Worm (Caenorhabditis elegans): Measurements from ENCODE around the gene pdk-1.

The pdk-1 gene

ce11 chrX:1319708-1320107 lies 1.4 kb upstream of the pdk-1 start (continued):
- no peak for TF ChIP-seq nhr-76 (tag; optimal IDR thresholded peaks at IDR 0.05)
- no peak for TF ChIP-seq attf-4 (tag; optimal IDR thresholded peaks at IDR 0.05)
- TF ChIP-seq dpl-1 (GFP tag; optimal IDR thresholded peaks at IDR 0.05): no peak
- TF ChIP-seq mes-2 (tag; optimal IDR thresholded peaks at IDR 0.05; ENCODE audit: poor library complexity, severe bottlenecking): peak; percentile 78
- no peak for TF ChIP-seq snpc-1.2 (GFP tag; IDR thresholded peaks at IDR 0.05)
- TF ChIP-seq snpc-4 (tag; optimal IDR thresholded peaks at IDR 0.05): no peak
- TF ChIP-seq T20F7.1 (GFP tag; optimal IDR thresholded peaks at IDR 0.05): no peak
- no peak for TF ChIP-seq egl-27 (tag; optimal IDR thresholded peaks at IDR 0.05)
- no peak for TF ChIP-seq jun-1 (tag; optimal IDR thresholded peaks at IDR 0.05)
- TF ChIP-seq nhr-25 (tag; optimal IDR thresholded peaks at IDR 0.05; ENCODE audit: borderline replicate concordance, insufficient read depth): no peak
- TF ChIP-seq lin-15B (tag; optimal IDR thresholded peaks at IDR 0.05): no peak
- TF ChIP-seq pha-4 (GFP tag; IDR thresholded peaks at IDR 0.05): peak; percentile 62
- TF ChIP-seq pha-4 (tag; optimal IDR thresholded peaks at IDR 0.05): no peak
- TF ChIP-seq saeg-2 (GFP tag; IDR thresholded peaks at IDR 0.05): 0 out of 2 replicates have a peak, but pooled peaks have one; percentile 57
- peak; percentile 26 for TF ChIP-seq spr-1 (tag; optimal IDR thresholded peaks at IDR 0.05)
- no peak for TF ChIP-seq zip-2 (tag; optimal IDR thresholded peaks at IDR 0.05)
- no peak for TF ChIP-seq F26F4.8 (GFP tag; conservative IDR thresholded peaks at IDR 0.05)
- no peak for TF ChIP-seq nhr-10 (tag; optimal IDR thresholded peaks at IDR 0.05)
- 0 out of 2 replicates have a peak, but pooled peaks have one; percentile 35 for TF ChIP-seq vab-7 (GFP tag; IDR thresholded peaks at IDR 0.05)
- TF ChIP-seq arid-1 (GFP tag; conservative IDR thresholded peaks at IDR 0.05): no peak
- TF ChIP-seq lin-1 (GFP tag; IDR thresholded peaks at IDR 0.05): no peak
- TF ChIP-seq dmd-6 (GFP tag; IDR thresholded peaks at IDR 0.05): peak; percentile 72
- peak; percentile 74 for TF ChIP-seq mep-1 (tag; optimal IDR thresholded peaks at IDR 0.05)
- TF ChIP-seq lin-13 (GFP tag; optimal IDR thresholded peaks at IDR 0.05): peak; percentile 16
- TF ChIP-seq ctbp-1 (GFP tag; IDR thresholded peaks at IDR 0.05): peak; percentile 65; the same call in 1 of the 2 replicates
- TF ChIP-seq F37D6.2 (tag; optimal IDR thresholded peaks at IDR 0.05): peak; percentile 17
- TF ChIP-seq Y48G9A.11 (GFP tag; IDR thresholded peaks at IDR 0.05): no peak
- TF ChIP-seq ceh-28 (tag; optimal IDR thresholded peaks at IDR 0.05): peak; percentile 64
- no peak for TF ChIP-seq daf-8 (GFP tag; IDR thresholded peaks at IDR 0.05)
- peak; percentile 98 for TF ChIP-seq set-16 (GFP tag; IDR thresholded peaks at IDR 0.05)
- TF ChIP-seq php-3 (GFP tag; IDR thresholded peaks at IDR 0.05): peak; percentile 80
- TF ChIP-seq skn-1 (tag; optimal IDR thresholded peaks at IDR 0.05): no peak
- TF ChIP-seq lim-7 (GFP tag; IDR thresholded peaks at IDR 0.05): 0 out of 2 replicates have a peak, but pooled peaks have one; percentile 43
- no peak for TF ChIP-seq ceh-44 (GFP tag; IDR thresholded peaks at IDR 0.05)
- TF ChIP-seq nhr-237 (tag; optimal IDR thresholded peaks at IDR 0.05): no peak
- TF ChIP-seq hlh-11 (tag; optimal IDR thresholded peaks at IDR 0.05): peak; percentile 88
- TF ChIP-seq ceh-20 (GFP tag; IDR thresholded peaks at IDR 0.05): no peak
- TF ChIP-seq lir-3 (tag; optimal IDR thresholded peaks at IDR 0.05): no peak
- TF ChIP-seq ces-1 (GFP tag; optimal IDR thresholded peaks at IDR 0.05): no peak
- TF ChIP-seq fos-1 (tag; optimal IDR thresholded peaks at IDR 0.05): no peak
- peak; percentile 46 for TF ChIP-seq nhr-28 (tag; optimal IDR thresholded peaks at IDR 0.05)
- TF ChIP-seq dmd-9 (GFP tag; IDR thresholded peaks at IDR 0.05): peak; percentile 62; the same call in 1 of the 2 replicates
- TF ChIP-seq sdz-12 (GFP tag; optimal IDR thresholded peaks at IDR 0.05): no peak
- TF ChIP-seq daf-12 (tag; optimal IDR thresholded peaks at IDR 0.05): no peak
- TF ChIP-seq dve-1 (tag; optimal IDR thresholded peaks at IDR 0.05; ENCODE audit: insufficient read depth): peak; percentile 62
- TF ChIP-seq mxl-2 (GFP tag; conservative IDR thresholded peaks at IDR 0.05): no peak
- no peak; the same call in 1 of the 2 replicates for TF ChIP-seq lin-38 (GFP tag; IDR thresholded peaks at IDR 0.05)
- no peak for TF ChIP-seq ZK546.5 (tag; optimal IDR thresholded peaks at IDR 0.05)
- no peak for TF ChIP-seq ZK337.2 (GFP tag; IDR thresholded peaks at IDR 0.05)
- no peak for TF ChIP-seq ceh-32 (tag; optimal IDR thresholded peaks at IDR 0.05; ENCODE audit: poor library complexity)
- TF ChIP-seq mdt-29 (GFP tag; IDR thresholded peaks at IDR 0.05): peak; percentile 36; the same call in 1 of the 2 replicates
- TF ChIP-seq ceh-82 (tag; optimal IDR thresholded peaks at IDR 0.05): no peak

Data from whole organism, L4 larva.